Fruit fly (Drosophila melanogaster) whole organism, adult: ENCODE results near the gene Polr1H.
"Not testable (repeated sequence)": the region's sequence is repeated elsewhere in the genome, so short reads cannot be mapped to it uniquely, and the experiment has no call there.

Experiments used
- CG11617 ChIP-seq: fragments of 200-800 bp; sonication (Bioruptor generic); optimal IDR thresholded peaks from 2 replicates; lab custom pipeline; 2017; ENCODE audit warnings: mild to moderate bottlenecking, missing biosample characterization, missing genetic modification reagents, missing genetic modification characterization
- CG12768 ChIP-seq: fragments of 200-800 bp; sonication (Bioruptor generic); optimal IDR thresholded peaks from 2 replicates; lab custom pipeline; 2017; ENCODE audit warnings: missing biosample characterization, missing genetic modification characterization, mild to moderate bottlenecking, moderate library complexity, missing genetic modification reagents
- CG14711 ChIP-seq: fragments of 200-800 bp; sonication (Bioruptor generic); optimal IDR thresholded peaks from 2 replicates; lab custom pipeline; 2018; ENCODE audit warnings: missing biosample characterization, mild to moderate bottlenecking, missing genetic modification characterization, moderate library complexity
- CG1620 ChIP-seq: fragments of 200-800 bp; sonication (Bioruptor generic); optimal IDR thresholded peaks from 2 replicates; lab custom pipeline; 2016; ENCODE audit warnings: missing biosample characterization, missing genetic modification characterization
- CG33017 ChIP-seq: fragments of 200-800 bp; sonication (Bioruptor generic); optimal IDR thresholded peaks from 2 replicates; lab custom pipeline; 2018; ENCODE audit warnings: missing biosample characterization, mild to moderate bottlenecking, missing genetic modification characterization, moderate library complexity
- CG5204 ChIP-seq: fragments of 200-800 bp; sonication (Bioruptor generic); optimal IDR thresholded peaks from 2 replicates; lab custom pipeline; 2016; ENCODE audit warnings: missing biosample characterization, missing genetic modification characterization
- CG7045 ChIP-seq: fragments of 200-800 bp; sonication (Bioruptor generic); optimal IDR thresholded peaks from 2 replicates; lab custom pipeline; 2017; ENCODE audit warnings: missing biosample characterization, mild to moderate bottlenecking, missing genetic modification characterization
- CG7101 ChIP-seq: fragments of 200-800 bp; sonication (Bioruptor generic); optimal IDR thresholded peaks from 2 replicates; lab custom pipeline; 2018; ENCODE audit warnings: missing biosample characterization, mild to moderate bottlenecking, missing genetic modification characterization, moderate library complexity
- Clk ChIP-seq: fragments of 200-800 bp; sonication (Bioruptor generic); optimal IDR thresholded peaks from 2 replicates; lab custom pipeline; 2017; ENCODE audit warnings: missing biosample characterization, missing genetic modification characterization
- Crg-1 ChIP-seq: fragments of 200-800 bp; sonication (Bioruptor generic); optimal IDR thresholded peaks from 2 replicates; lab custom pipeline; 2016; ENCODE audit warnings: missing biosample characterization, missing genetic modification characterization
- Hr96 ChIP-seq: fragments of 200-800 bp; sonication (Bioruptor generic); optimal IDR thresholded peaks from 2 replicates; lab custom pipeline; 2016; ENCODE audit warnings: missing biosample characterization, missing genetic modification characterization
- Mnt ChIP-seq: fragments of 200-800 bp; sonication (Bioruptor generic); optimal IDR thresholded peaks from 2 replicates; lab custom pipeline; 2016; ENCODE audit warnings: missing biosample characterization, mild to moderate bottlenecking, missing genetic modification characterization
- bab1 ChIP-seq: fragments of 200-800 bp; sonication (Bioruptor generic); optimal IDR thresholded peaks from 3 replicates; lab custom pipeline; 2019; ENCODE audit warnings: missing biosample characterization, mild to moderate bottlenecking, missing genetic modification characterization, moderate library complexity
- cic ChIP-seq: fragments of 200-800 bp; sonication (Bioruptor generic); optimal IDR thresholded peaks from 2 replicates; lab custom pipeline; 2017; ENCODE audit warnings: missing biosample characterization, mild to moderate bottlenecking, missing genetic modification characterization, moderate library complexity
- cnc ChIP-seq, 2 experiments: fragments of >200 bp; optimal IDR thresholded peaks; 2 replicates each; lab custom pipeline; 2017
- kay ChIP-seq: fragments of 200-800 bp; sonication (Bioruptor generic); peaks from one replicate; lab custom pipeline; 2016; ENCODE audit warnings: missing biosample characterization, missing genetic modification characterization, borderline replicate concordance
- ovo ChIP-seq: fragments of 200-800 bp; sonication (Bioruptor generic); optimal IDR thresholded peaks from 2 replicates; lab custom pipeline; 2016; ENCODE audit warnings: missing biosample characterization, missing genetic modification characterization
- pad ChIP-seq: fragments of 200-800 bp; sonication (Bioruptor generic); optimal IDR thresholded peaks from 3 replicates; lab custom pipeline; 2017; ENCODE audit warnings: missing biosample characterization, missing genetic modification characterization, mild to moderate bottlenecking, moderate library complexity, missing genetic modification reagents
- tj ChIP-seq: fragments of 200-800 bp; sonication (Bioruptor generic); optimal IDR thresholded peaks from 3 replicates; lab custom pipeline; 2017; ENCODE audit warnings: missing biosample characterization, mild to moderate bottlenecking, missing genetic modification characterization, moderate library complexity
- toe ChIP-seq: fragments of 200-800 bp; sonication (Bioruptor generic); optimal IDR thresholded peaks from 2 replicates; lab custom pipeline; 2016; ENCODE audit warnings: missing biosample characterization, missing genetic modification characterization

The Polr1H gene

DNA sequence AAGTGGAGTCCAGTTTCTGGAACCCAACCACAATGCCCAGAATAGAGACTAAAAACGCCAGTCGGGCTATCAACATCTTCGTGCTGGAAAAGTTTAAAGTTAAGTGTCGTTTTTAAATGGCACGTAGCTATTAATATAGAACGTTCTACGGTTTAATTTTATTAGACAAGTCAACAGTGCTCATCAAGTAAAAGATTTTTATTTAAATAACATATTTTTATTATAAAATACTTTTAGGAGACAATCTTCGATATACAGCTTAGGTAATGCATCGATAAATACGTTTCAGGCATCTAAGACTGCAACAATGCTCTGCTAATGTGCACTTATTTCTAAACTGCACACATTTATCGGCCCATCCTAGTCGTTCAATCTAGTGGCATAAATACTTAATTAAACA lies 40.9 kb downstream of the Polr1H start, which contains the start of gene CG42869:
Gene CG42869 (minus strand): TSS at position 101 of the 400 bp plus-strand sequence.
- TF ChIP-seq Hr96 (GFP tag; lab: Kevin White, UChicago) = no peak
- no peak for TF ChIP-seq Mnt (GFP tag; lab: Kevin White, UChicago)
- TF ChIP-seq cic (GFP tag; lab: Kevin White, UChicago) = no peak
- TF ChIP-seq CG1620 (GFP tag; lab: Kevin White, UChicago) = no peak
- no peak for TF ChIP-seq kay (GFP tag; lab: Kevin White, UChicago)
- no peak for TF ChIP-seq CG5204 (GFP tag; lab: Kevin White, UChicago)
- no peak for TF ChIP-seq tj (GFP tag; lab: Kevin White, UChicago)
- no peak for TF ChIP-seq CG33017
- TF ChIP-seq Clk (GFP tag; lab: Kevin White, UChicago) = no peak
- no peak for TF ChIP-seq CG14711 (tag; lab: Kevin White, UChicago)
- no peak for TF ChIP-seq pad
- no peak for TF ChIP-seq CG12768 (GFP tag; lab: Kevin White, UChicago)
- TF ChIP-seq cnc (optimal IDR thresholded peaks at IDR 0.05; lab: Kevin White, UChicago) = no peak
- TF ChIP-seq CG7045 (GFP tag; lab: Kevin White, UChicago) = no peak
- TF ChIP-seq CG7101 (tag; lab: Kevin White, UChicago) = no peak
- no peak for TF ChIP-seq toe (GFP tag; lab: Kevin White, UChicago)
- TF ChIP-seq ovo = no peak
- TF ChIP-seq bab1 (GFP tag; lab: Kevin White, UChicago) = no peak
- TF ChIP-seq CG11617 (GFP tag; lab: Kevin White, UChicago) = no peak

DNA sequence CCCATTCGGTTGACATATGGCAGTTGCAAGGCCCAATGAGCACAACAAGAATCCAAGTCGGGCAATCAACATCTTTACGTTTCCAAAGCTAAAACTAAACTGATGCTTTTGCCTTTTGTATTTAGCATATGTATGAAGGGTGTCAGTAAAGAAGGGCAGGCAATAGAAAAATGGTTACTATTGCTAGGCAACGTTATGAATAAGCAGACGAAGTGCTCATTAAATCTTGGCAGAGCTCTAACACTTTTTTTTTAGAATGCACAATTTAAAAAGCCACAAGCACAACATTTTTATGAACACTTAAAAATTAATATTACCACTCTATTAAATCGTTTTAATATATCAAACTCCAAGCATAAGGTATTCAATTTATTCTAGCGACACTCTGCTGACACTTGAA lies 41.5 kb downstream of the Polr1H start, which contains the start of gene Sfp93F:
Gene Sfp93F (minus strand): TSS at position 101 of the 400 bp plus-strand sequence.
- not testable (repeated sequence) for TF ChIP-seq bab1, CG7045, CG12768 (GFP tag; lab: Kevin White, UChicago)

DNA sequence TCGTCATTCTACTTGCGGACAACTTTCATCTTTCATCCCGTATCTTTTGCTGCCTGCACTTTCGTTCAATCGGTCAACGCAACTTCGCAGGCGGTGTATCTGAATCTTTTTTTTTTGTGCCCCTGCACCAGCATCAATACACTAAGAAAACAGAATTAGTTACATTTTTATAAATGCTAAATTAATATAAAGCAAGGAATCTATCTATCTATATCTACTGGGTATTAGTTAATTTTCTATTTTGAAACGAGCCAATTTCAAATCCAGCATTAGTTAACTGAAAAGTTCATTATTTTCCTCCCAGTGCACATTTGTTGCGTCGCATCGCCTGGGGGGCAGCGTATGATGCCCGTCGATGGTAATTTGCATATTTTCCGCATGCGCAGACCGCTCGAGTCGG lies 44.7 kb downstream of the Polr1H start:
- TF ChIP-seq pad (no peak), CG12768 (GFP tag; lab: Kevin White, UChicago) (no peak), CG5204 (GFP tag; lab: Kevin White, UChicago) (no peak), CG14711 (tag; lab: Kevin White, UChicago) (no peak), cic (GFP tag; lab: Kevin White, UChicago) (no peak), toe (GFP tag; lab: Kevin White, UChicago) (no peak), CG7045 (GFP tag; lab: Kevin White, UChicago) (no peak), CG7101 (tag; lab: Kevin White, UChicago) (no peak), Hr96 (GFP tag; lab: Kevin White, UChicago) (no peak), Mnt (GFP tag; lab: Kevin White, UChicago) (no peak), cnc (optimal IDR thresholded peaks at IDR 0.05; lab: Kevin White, UChicago) (no peak), ovo (no peak), bab1 (GFP tag; lab: Kevin White, UChicago) (no peak), CG33017 (no peak), kay (GFP tag; lab: Kevin White, UChicago) (no peak)

DNA sequence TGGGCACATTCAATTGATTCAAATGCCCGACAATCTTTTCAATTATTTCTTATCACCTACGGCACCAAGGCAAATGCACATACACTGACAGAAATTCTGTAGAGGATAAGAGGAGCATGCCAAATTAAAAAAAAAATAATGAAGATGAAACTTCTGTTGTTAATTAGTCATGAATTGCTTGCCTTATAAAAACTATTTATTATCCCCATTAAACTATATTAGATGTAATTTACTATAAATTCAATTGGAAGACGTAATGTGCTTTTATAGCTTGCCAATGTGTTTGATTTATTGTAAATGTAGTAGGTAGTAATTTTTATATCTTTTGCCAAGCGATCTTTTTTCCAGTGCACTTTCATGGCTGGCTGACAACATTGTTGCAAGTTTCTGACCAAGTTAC lies 46.0 kb downstream of the Polr1H start:
- TF ChIP-seq kay (GFP tag; lab: Kevin White, UChicago) = no peak
- TF ChIP-seq CG11617 (GFP tag; lab: Kevin White, UChicago) = no peak
- TF ChIP-seq cic (GFP tag; lab: Kevin White, UChicago) = no peak
- no peak for TF ChIP-seq cnc (optimal IDR thresholded peaks at IDR 0.05; lab: Kevin White, UChicago)
- TF ChIP-seq Hr96 (GFP tag; lab: Kevin White, UChicago) = no peak
- TF ChIP-seq ovo = no peak
- no peak for TF ChIP-seq bab1 (GFP tag; lab: Kevin White, UChicago)
- no peak for TF ChIP-seq toe (GFP tag; lab: Kevin White, UChicago)
- no peak for TF ChIP-seq tj (GFP tag; lab: Kevin White, UChicago)
- no peak for TF ChIP-seq CG7045 (GFP tag; lab: Kevin White, UChicago)
- TF ChIP-seq CG14711 (tag; lab: Kevin White, UChicago) = no peak
- TF ChIP-seq CG33017 = no peak
- no peak for TF ChIP-seq CG7101 (tag; lab: Kevin White, UChicago)
- TF ChIP-seq Mnt (GFP tag; lab: Kevin White, UChicago) = no peak
- TF ChIP-seq CG5204 (GFP tag; lab: Kevin White, UChicago) = no peak
- TF ChIP-seq Crg-1 (GFP tag; lab: Kevin White, UChicago) = no peak
- no peak for TF ChIP-seq pad
- TF ChIP-seq CG1620 (GFP tag; lab: Kevin White, UChicago) = no peak
- no peak for TF ChIP-seq Clk (GFP tag; lab: Kevin White, UChicago)

DNA sequence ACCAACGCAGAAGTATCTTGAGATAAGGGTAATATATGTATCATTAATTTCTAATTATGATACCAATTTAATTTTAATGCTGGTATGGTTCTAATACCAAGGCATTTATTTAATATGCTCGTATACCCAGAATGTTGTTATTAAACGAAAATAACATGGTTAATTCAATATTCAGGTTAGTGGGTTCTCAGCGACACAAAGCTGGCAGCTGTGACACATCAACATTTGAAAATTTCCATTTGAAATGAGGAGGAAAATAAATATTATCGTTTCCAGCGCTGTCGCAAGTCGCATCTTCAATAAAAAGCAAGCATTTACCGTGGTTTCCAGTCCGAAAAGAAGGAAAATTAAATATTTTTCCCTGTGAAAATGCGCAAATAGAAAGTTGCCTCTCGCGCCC lies 46.7 kb downstream of the Polr1H start:
- TF ChIP-seq ovo (no peak), CG14711 (tag; lab: Kevin White, UChicago) (no peak), cnc (optimal IDR thresholded peaks at IDR 0.05; lab: Kevin White, UChicago) (no peak)
